Worm (Caenorhabditis elegans) whole organism, L4 larva: ENCODE data around the gene B0395.3.

ENCODE experiments used
- D1046.2 ChIP-seq: fragments of 200-800 bp; sonication (Bioruptor generic); IDR thresholded peaks from 2 replicates; pipeline ENCODE4 v1.3.6; 2022; ENCODE audit warnings: missing genetic modification characterization, missing compliant biosample characterization
- F10B5.3 ChIP-seq: sonication (generic microtip); optimal IDR thresholded peaks from 2 replicates; lab custom pipeline; 2016; ENCODE audit warnings: mild to moderate bottlenecking, missing genetic modification characterization, missing compliant biosample characterization
- F44E2.7 ChIP-seq: fragments of 200-800 bp; sonication (Bioruptor generic); IDR thresholded peaks from 2 replicates; pipeline ENCODE4 v2.1.2; 2022; ENCODE audit warnings: missing genetic modification characterization, missing compliant biosample characterization
- Y48G9A.11 ChIP-seq: fragments of 200-800 bp; sonication (Bioruptor generic); IDR thresholded peaks from 2 replicates; pipeline ENCODE4 v1.3.6; 2022; ENCODE audit warnings: missing genetic modification reagents, missing genetic modification characterization, missing compliant biosample characterization
- Y75B8A.6 ChIP-seq: fragments of 200-800 bp; sonication (Bioruptor generic); IDR thresholded peaks from 2 replicates; pipeline ENCODE4 v1.3.6; 2022; ENCODE audit warnings: missing genetic modification reagents, missing genetic modification characterization, missing compliant biosample characterization
- ZK337.2 ChIP-seq: fragments of 200-800 bp; sonication (Bioruptor generic); IDR thresholded peaks from 2 replicates; pipeline ENCODE4 v1.3.6; 2022; ENCODE audit warnings: missing genetic modification reagents, missing genetic modification characterization, missing compliant biosample characterization
- aha-1 ChIP-seq: fragments of 150-350 bp; peaks from one replicate; lab custom pipeline; 2014; ENCODE audit warnings: missing biosample characterization, missing genetic modification characterization
- attf-4 ChIP-seq: sonication (generic microtip); optimal IDR thresholded peaks from 3 replicates; lab custom pipeline; 2017; ENCODE audit warnings: missing biosample characterization, missing genetic modification characterization
- ceh-28 ChIP-seq: fragments of 150-350 bp; optimal IDR thresholded peaks from 2 replicates; lab custom pipeline; 2014; ENCODE audit warnings: missing biosample characterization, missing genetic modification reagents, missing genetic modification characterization
- ces-1 ChIP-seq: fragments of 150-350 bp; sonication (generic microtip); optimal IDR thresholded peaks from 4 replicates; lab custom pipeline; 2014; ENCODE audit warnings: missing biosample characterization, missing genetic modification reagents, missing genetic modification characterization
- dmd-8 ChIP-seq: fragments of 200-800 bp; sonication (Bioruptor generic); IDR thresholded peaks from 2 replicates; pipeline ENCODE4 v1.3.6; 2022; ENCODE audit warnings: missing genetic modification characterization, missing compliant biosample characterization
- dpl-1 ChIP-seq: fragments of 150-350 bp; optimal IDR thresholded peaks from 2 replicates; lab custom pipeline; 2014; ENCODE audit warnings: missing biosample characterization, missing genetic modification reagents, missing genetic modification characterization
- dve-1 ChIP-seq: sonication (generic microtip); optimal IDR thresholded peaks from 2 replicates; lab custom pipeline; 2017; ENCODE audit warnings: antibody characterized with exemption, mild to moderate bottlenecking, missing genetic modification characterization, missing compliant biosample characterization; ENCODE audit not compliant: insufficient read depth
- egl-43 ChIP-seq: fragments of 200-800 bp; sonication (Bioruptor generic); IDR thresholded peaks from 2 replicates; pipeline ENCODE4 v1.3.6; 2022; ENCODE audit warnings: missing genetic modification reagents, missing genetic modification characterization, missing compliant biosample characterization
- fos-1 ChIP-seq: fragments of 150-350 bp; optimal IDR thresholded peaks from 2 replicates; lab custom pipeline; 2014; ENCODE audit warnings: missing biosample characterization, missing genetic modification characterization
- hlh-30 ChIP-seq: sonication (generic microtip); optimal IDR thresholded peaks from 2 replicates; lab custom pipeline; 2017; ENCODE audit warnings: antibody characterized with exemption, mild to moderate bottlenecking, missing genetic modification characterization, missing compliant biosample characterization; ENCODE audit not compliant: insufficient read depth
- jun-1 ChIP-seq: fragments of 150-350 bp; optimal IDR thresholded peaks from 2 replicates; lab custom pipeline; 2014; ENCODE audit warnings: missing biosample characterization, missing genetic modification reagents, missing genetic modification characterization
- lim-7 ChIP-seq: fragments of 200-800 bp; sonication (Bioruptor generic); IDR thresholded peaks from 2 replicates; pipeline ENCODE4 v1.3.6; 2022; ENCODE audit warnings: missing genetic modification characterization, missing compliant biosample characterization
- lin-1 ChIP-seq: fragments of 200-800 bp; sonication (Bioruptor generic); IDR thresholded peaks from 2 replicates; pipeline ENCODE4 v1.3.6; 2022; ENCODE audit warnings: missing genetic modification reagents, missing genetic modification characterization, missing compliant biosample characterization
- lin-39 ChIP-seq: fragments of 150-350 bp; optimal IDR thresholded peaks from 2 replicates; lab custom pipeline; 2014; ENCODE audit warnings: missing biosample characterization, missing genetic modification reagents, missing genetic modification characterization
- lir-3 ChIP-seq: sonication (generic microtip); optimal IDR thresholded peaks from 2 replicates; lab custom pipeline; 2016; ENCODE audit warnings: mild to moderate bottlenecking, missing genetic modification characterization, missing compliant biosample characterization
- lsy-2 ChIP-seq, 2 experiments: fragments of 150-350 bp in 1 of 2; sonication (generic microtip) in 1 of 2; optimal IDR thresholded peaks; 2 replicates each; lab custom pipeline; 2014 to 2017; ENCODE audit warnings: missing biosample characterization in 2 of 2, missing genetic modification characterization in 2 of 2
- mdl-1 ChIP-seq, 2 experiments: fragments of 150-350 bp in 1 of 2; sonication (generic microtip) in 1 of 2; optimal IDR thresholded peaks; 2 replicates each; lab custom pipeline; 2014 to 2017; ENCODE audit warnings: missing biosample characterization in 2 of 2, missing genetic modification characterization in 2 of 2
- mep-1 ChIP-seq: fragments of 150-350 bp; sonication (generic microtip); optimal IDR thresholded peaks from 3 replicates; lab custom pipeline; 2014; ENCODE audit warnings: missing biosample characterization, missing genetic modification characterization
- nhr-237 ChIP-seq: sonication (generic microtip); optimal IDR thresholded peaks from 2 replicates; lab custom pipeline; 2017; ENCODE audit warnings: missing biosample characterization, missing genetic modification characterization
- php-3 ChIP-seq: fragments of 200-800 bp; sonication (Bioruptor generic); IDR thresholded peaks from 2 replicates; pipeline ENCODE4 v1.3.6; 2022; ENCODE audit warnings: missing genetic modification reagents, missing genetic modification characterization, missing compliant biosample characterization
- pqm-1 ChIP-seq: sonication (generic microtip); optimal IDR thresholded peaks from 2 replicates; lab custom pipeline; 2017; ENCODE audit warnings: missing biosample characterization, missing genetic modification characterization
- saeg-2 ChIP-seq: fragments of 200-800 bp; sonication (Bioruptor generic); IDR thresholded peaks from 2 replicates; pipeline ENCODE4 v1.3.6; 2022; ENCODE audit warnings: missing genetic modification reagents, missing genetic modification characterization, missing compliant biosample characterization
- set-16 ChIP-seq: fragments of 200-800 bp; sonication (Bioruptor generic); IDR thresholded peaks from 2 replicates; pipeline ENCODE4 v1.3.6; 2022; ENCODE audit warnings: missing genetic modification reagents, missing genetic modification characterization, missing compliant biosample characterization
- snpc-1.2 ChIP-seq: fragments of 200-800 bp; sonication (Bioruptor generic); IDR thresholded peaks from 2 replicates; pipeline ENCODE4 v1.3.6; 2022; ENCODE audit warnings: missing genetic modification reagents, missing genetic modification characterization, missing compliant biosample characterization
- unc-62 ChIP-seq, 3 experiments: fragments of 150-350 bp in 1 of 3; sonication (generic microtip); optimal IDR thresholded peaks in 2 of 3; peaks in 1 of 3; 1 replicate in 1 of 3; 2 replicates in 2 of 3; lab custom pipeline; 2014 to 2017; ENCODE audit warnings: missing biosample characterization in 3 of 3, missing genetic modification characterization in 3 of 3, missing genetic modification reagents in 3 of 3, missing genotype in 1 of 3
- vab-7 ChIP-seq: fragments of 200-800 bp; sonication (Bioruptor generic); IDR thresholded peaks from 2 replicates; pipeline ENCODE4 v1.3.6; 2022; ENCODE audit warnings: missing genetic modification reagents, missing genetic modification characterization, missing compliant biosample characterization

Gene B0395.3

DNA sequence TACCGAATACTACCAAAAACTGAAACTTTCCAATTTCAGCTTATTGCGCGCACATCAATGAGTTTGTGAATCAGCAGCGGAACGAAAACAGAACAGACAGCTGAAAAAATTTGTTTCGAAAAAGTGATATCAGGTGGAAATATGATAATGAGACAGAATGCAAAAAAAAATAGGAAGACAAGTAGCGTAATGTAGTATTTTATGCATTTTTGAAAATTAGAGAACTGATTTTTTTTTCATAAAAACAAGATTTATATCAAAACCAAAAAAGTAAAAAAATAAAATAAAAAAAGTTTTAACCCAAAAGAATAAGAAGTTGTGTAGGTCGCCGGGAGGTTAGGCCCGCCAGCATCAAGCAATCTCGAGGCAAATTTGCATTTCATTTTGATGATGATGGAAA lies 33.5 kb downstream of the B0395.3 start, which contains the start of gene C09G1.4:
TSS of gene C09G1.4 (minus strand) at position 101 of the 400 bp plus-strand sequence.
- TF ChIP-seq fos-1 = no peak
- peak in 1 of 2 experiments; percentile 21 for TF ChIP-seq unc-62 (GFP tag; optimal IDR thresholded peaks at IDR 0.05 in 1 of 2; lab: Kevin White, UChicago)
- no peak for TF ChIP-seq unc-62 (tag; optimal IDR thresholded peaks at IDR 0.05; lab: Kevin White, UChicago)

DNA sequence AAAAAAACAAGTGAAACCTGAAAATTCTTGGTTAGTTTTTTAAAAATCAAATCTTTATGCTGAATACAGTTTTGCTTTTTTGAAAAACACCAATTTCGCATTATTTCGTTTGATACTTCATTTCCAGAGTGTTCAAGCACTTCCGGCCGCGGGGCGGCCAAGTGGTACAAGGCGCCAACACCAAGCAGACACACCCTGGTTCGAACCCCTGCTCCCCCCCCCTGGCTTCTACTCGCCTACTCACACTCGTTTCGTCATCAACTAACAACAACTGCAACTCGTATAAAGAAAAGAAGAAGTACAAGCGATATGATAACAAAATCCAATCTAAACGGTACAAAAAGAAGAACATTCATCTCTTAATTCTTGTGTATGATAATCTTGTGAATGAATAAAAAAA lies 37.3 kb downstream of the B0395.3 start:
- TF ChIP-seq D1046.2 (no peak), fos-1 (no peak), pqm-1 (tag; lab: Kevin White, UChicago) (no peak), snpc-1.2 (GFP tag; lab: Robert Waterston, UW) (peak; percentile 65), dmd-8 (GFP tag; lab: Robert Waterston, UW) (0 out of 2 replicates have a peak, but pooled peaks have one; percentile 44), set-16 (GFP tag; lab: Robert Waterston, UW) (peak; percentile 43; the same call in 1 of the 2 replicates), Y75B8A.6 (no peak), jun-1 (no peak), ceh-28 (tag; lab: Kevin White, UChicago) (no peak), Y48G9A.11 (GFP tag; lab: Robert Waterston, UW) (peak; percentile 28; the same call in 1 of the 2 replicates), ces-1 (GFP tag; lab: Kevin White, UChicago) (no peak), php-3 (peak; percentile 41; the same call in 1 of the 2 replicates), lim-7 (0 out of 2 replicates have a peak, but pooled peaks have one; percentile 28), lin-39 (tag; lab: Kevin White, UChicago) (no peak), vab-7 (GFP tag; lab: Robert Waterston, UW) (0 out of 2 replicates have a peak, but pooled peaks have one; percentile 23), egl-43 (GFP tag; lab: Robert Waterston, UW) (peak; percentile 68; the same call in 1 of the 2 replicates), ZK337.2 (no peak), F10B5.3 (tag; lab: Kevin White, UChicago) (no peak), attf-4 (tag; lab: Kevin White, UChicago) (no peak), lir-3 (tag; lab: Kevin White, UChicago) (no peak), lin-1 (GFP tag; lab: Robert Waterston, UW) (no peak)

DNA sequence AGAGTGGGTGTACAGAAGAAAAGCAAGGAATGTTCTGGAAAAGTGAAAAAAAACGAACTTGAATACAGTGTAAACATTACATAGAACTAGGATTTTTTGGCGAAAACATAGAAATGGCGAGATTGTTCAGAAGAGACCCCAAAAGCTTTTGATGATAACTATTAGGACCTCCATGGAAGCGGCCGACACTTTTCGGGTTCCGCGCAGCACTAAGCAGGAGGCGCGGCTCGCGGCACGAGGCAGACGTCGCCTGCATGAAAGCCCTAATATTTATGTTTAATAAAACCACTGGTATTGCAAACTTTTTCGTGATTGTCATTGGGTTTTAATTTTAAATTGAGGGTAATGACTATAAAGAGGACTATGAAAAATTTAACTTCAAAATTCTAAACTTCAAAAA lies 42.1 kb downstream of the B0395.3 start:
- TF ChIP-seq Y75B8A.6 (no peak), dve-1 (tag; lab: Kevin White, UChicago) (no peak), set-16 (GFP tag; lab: Robert Waterston, UW) (peak; percentile 13; the same call in 1 of the 2 replicates)

DNA sequence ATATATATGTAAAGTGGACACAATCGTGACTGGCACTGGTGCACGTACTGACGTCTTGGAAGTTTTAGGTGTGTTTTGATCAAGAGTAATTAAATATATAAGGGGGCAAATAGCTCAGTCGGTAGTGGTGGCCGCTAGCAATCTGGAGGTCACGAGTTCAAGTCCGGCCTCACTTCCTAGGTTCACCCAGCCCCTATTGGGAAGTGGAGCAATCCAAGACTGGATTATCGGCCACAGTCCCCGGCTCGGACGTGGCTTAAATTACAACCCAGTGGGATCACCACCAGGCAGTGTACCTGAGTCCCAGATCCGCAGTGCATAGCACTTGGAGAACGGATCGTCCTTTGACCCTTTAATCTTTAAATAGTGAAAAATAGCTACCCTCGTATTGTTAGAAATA lies 42.9 kb downstream of the B0395.3 start:
- TF ChIP-seq dpl-1 = no peak
- TF ChIP-seq D1046.2 = no peak
- peak in 1 of 2 experiments; percentile 73 for TF ChIP-seq unc-62 (GFP tag; optimal IDR thresholded peaks at IDR 0.05 in 1 of 2; lab: Kevin White, UChicago)
- no peak for TF ChIP-seq unc-62 (tag; optimal IDR thresholded peaks at IDR 0.05; lab: Kevin White, UChicago)
- TF ChIP-seq, all 104 proteins: peak for 1

DNA sequence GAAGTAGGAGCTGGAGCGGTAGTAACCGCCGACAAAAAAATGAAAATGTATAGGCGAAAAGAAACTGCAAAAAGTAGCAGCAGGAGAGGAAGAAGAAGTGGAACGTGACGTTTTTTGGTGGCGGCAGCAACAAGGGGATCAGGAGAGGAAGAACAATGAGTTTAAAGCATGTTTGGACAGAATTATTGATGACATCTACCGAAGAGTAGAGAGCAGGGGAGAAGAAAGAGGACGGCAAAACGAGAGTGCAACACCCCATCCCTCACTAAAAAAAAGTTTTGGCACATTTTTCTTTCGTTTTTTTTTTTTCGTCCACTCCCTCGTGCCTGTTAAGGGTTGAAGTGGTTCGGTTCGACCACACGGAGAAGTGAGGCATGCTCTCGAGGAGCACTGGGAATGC lies 46.1 kb downstream of the B0395.3 start:
- TF ChIP-seq nhr-237 = no peak
- TF ChIP-seq mep-1 (tag; lab: Kevin White, UChicago) = peak; percentile 24
- peak in 1 of 2 experiments; percentile 18 for TF ChIP-seq lsy-2 (tag; optimal IDR thresholded peaks at IDR 0.05; lab: Kevin White, UChicago)
- peak in 1 of 2 experiments; percentile 25 for TF ChIP-seq mdl-1 (tag; optimal IDR thresholded peaks at IDR 0.05; lab: Kevin White, UChicago)
- TF ChIP-seq hlh-30 = peak; percentile 12

DNA sequence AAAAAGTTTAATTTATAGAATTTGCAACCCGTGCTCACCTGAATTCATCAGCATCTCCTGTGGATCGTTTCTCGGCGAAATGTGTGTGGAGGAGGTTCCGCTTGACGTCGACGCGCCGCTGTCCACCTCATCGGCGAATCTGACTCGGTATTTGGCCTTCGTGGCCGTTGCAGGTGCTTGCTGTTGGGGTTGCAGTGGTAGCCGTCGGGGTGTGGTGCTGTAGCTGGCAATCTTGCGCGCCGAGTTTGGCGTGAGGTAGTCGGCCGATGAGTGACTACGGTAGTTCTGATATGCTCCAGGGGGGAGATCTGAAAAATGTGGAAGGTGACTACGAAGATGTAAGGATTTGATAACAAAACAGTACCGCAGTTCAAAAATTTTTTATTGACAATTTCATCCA lies 47.3 kb downstream of the B0395.3 start:
- TF ChIP-seq saeg-2 (GFP tag; lab: Robert Waterston, UW) (no peak), egl-43 (GFP tag; lab: Robert Waterston, UW) (0 out of 2 replicates have a peak, but pooled peaks have one; percentile 7), D1046.2 (0 out of 2 replicates have a peak, but pooled peaks have one; percentile 52), aha-1 (tag; lab: Kevin White, UChicago) (peak; percentile 21), F44E2.7 (no peak), dve-1 (tag; lab: Kevin White, UChicago) (no peak), set-16 (GFP tag; lab: Robert Waterston, UW) (peak; percentile 82)
